Worm (Caenorhabditis elegans): Measurements from ENCODE around the gene oac-15.

Gene oac-15

ce11 chrV:16220020-16220419, 10.3 kb upstream of the oac-15 start:
- TF ChIP-seq zip-5 (tag; optimal IDR thresholded peaks at IDR 0.05) (no peak), elt-4 (tag; optimal IDR thresholded peaks at IDR 0.05) (no peak), ama-1 (optimal IDR thresholded peaks at IDR 0.05) (no peak), npax-4 (tag; optimal IDR thresholded peaks at IDR 0.05) (no peak)

- TF ChIP-seq ceh-14 (tag; optimal IDR thresholded peaks at IDR 0.05) = no peak
- TF ChIP-seq Y22D7AL.16 (tag; optimal IDR thresholded peaks at IDR 0.05) = no peak
- no peak for TF ChIP-seq pax-1 (tag; optimal IDR thresholded peaks at IDR 0.05)
- TF ChIP-seq ceh-22 (tag; optimal IDR thresholded peaks at IDR 0.05) = no peak
- no peak for TF ChIP-seq ceh-45 (GFP tag; IDR thresholded peaks at IDR 0.05)
- TF ChIP-seq ref-2 (tag; optimal IDR thresholded peaks at IDR 0.05) = no peak
- TF ChIP-seq K09A11.1 (tag; optimal IDR thresholded peaks at IDR 0.05; ENCODE audit: insufficient read depth) = no peak
- no peak for TF ChIP-seq dve-1 (tag; optimal IDR thresholded peaks at IDR 0.05)
- no peak for TF ChIP-seq che-1 (tag; optimal IDR thresholded peaks at IDR 0.05)
- no peak for TF ChIP-seq sox-2 (GFP tag; IDR thresholded peaks at IDR 0.05)
- no peak for TF ChIP-seq pha-2 (tag; optimal IDR thresholded peaks at IDR 0.05)
- no peak for TF ChIP-seq pag-3 (tag; optimal IDR thresholded peaks at IDR 0.05; ENCODE audit: borderline replicate concordance)
- TF ChIP-seq ceh-19 (GFP tag; optimal IDR thresholded peaks at IDR 0.05) = no peak
- no peak for TF ChIP-seq unc-42 (tag; optimal IDR thresholded peaks at IDR 0.05)
- TF ChIP-seq tbx-2 (tag; optimal IDR thresholded peaks at IDR 0.05) = no peak
- TF ChIP-seq dmd-4 (tag; optimal IDR thresholded peaks at IDR 0.05; ENCODE audit: borderline replicate concordance) = no peak
- no peak for TF ChIP-seq sox-4 (tag; optimal IDR thresholded peaks at IDR 0.05)
- no peak for TF ChIP-seq elt-4 (tag; optimal IDR thresholded peaks at IDR 0.05)
- TF ChIP-seq ahr-1 (tag; optimal IDR thresholded peaks at IDR 0.05) = no peak
- no peak for TF ChIP-seq fkh-10 (GFP tag; optimal IDR thresholded peaks at IDR 0.05)
Measured at ce11 chrV:16218972-16219757, 9.4 kb upstream of the oac-15 start, which contains the start of gene glc-1. TSS of gene glc-1 (plus strand) at chrV:16219634.

DNA sequence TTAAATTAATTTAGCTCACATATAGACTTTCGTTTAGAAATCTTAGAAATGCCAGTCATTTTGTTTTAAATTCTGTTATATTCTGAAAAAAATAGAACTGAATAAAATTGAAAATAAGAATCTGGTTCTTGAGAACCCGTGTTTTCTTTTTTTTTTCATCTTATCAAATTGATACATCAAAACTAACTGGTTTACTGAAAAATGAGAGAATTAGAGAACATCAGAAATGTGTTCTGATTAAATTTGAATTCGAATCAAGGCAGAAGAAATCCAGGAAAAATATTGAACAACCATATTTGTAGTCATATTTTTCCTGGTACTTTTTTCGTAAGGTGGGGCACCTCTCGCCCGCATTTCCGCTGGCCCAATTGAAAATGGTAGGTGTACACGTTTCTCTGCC, 8.8 kb upstream of the oac-15 start, which contains the start of gene F11A5.15:
TSS of gene F11A5.15 (minus strand) at position 101 of the 400 bp plus-strand sequence.
- TF ChIP-seq npax-4 (tag; optimal IDR thresholded peaks at IDR 0.05) (no peak), madf-2 (tag; optimal IDR thresholded peaks at IDR 0.05) (no peak), ceh-18 (tag; optimal IDR thresholded peaks at IDR 0.05) (no peak), ttx-3 (tag; optimal IDR thresholded peaks at IDR 0.05) (no peak)

ce11 chrV:16214505-16214904, 4.8 kb upstream of the oac-15 start, which contains the start of gene F11A5.9:
TSS of gene F11A5.9 (plus strand) at chrV:16214890.
- TF ChIP-seq ceh-6 (GFP tag; optimal IDR thresholded peaks at IDR 0.05) = no peak
- no peak for TF ChIP-seq ceh-14 (tag; optimal IDR thresholded peaks at IDR 0.05)
- no peak for TF ChIP-seq hlh-8 (tag; optimal IDR thresholded peaks at IDR 0.05)
- TF ChIP-seq ahr-1 (tag; optimal IDR thresholded peaks at IDR 0.05) = no peak
- no peak for TF ChIP-seq T23F11.4 (GFP tag; optimal IDR thresholded peaks at IDR 0.05)
- no peak for TF ChIP-seq che-1 (tag; optimal IDR thresholded peaks at IDR 0.05)
- no peak for TF ChIP-seq sox-4 (tag; optimal IDR thresholded peaks at IDR 0.05)
- no peak for TF ChIP-seq sdc-2 (tag; optimal IDR thresholded peaks at IDR 0.05)
- no peak for TF ChIP-seq ets-4 (tag; optimal IDR thresholded peaks at IDR 0.05)
- no peak for TF ChIP-seq hlh-6 (tag; optimal IDR thresholded peaks at IDR 0.05)
- TF ChIP-seq odd-2 (tag; optimal IDR thresholded peaks at IDR 0.05) = no peak
- TF ChIP-seq ceh-30 (tag; optimal IDR thresholded peaks at IDR 0.05) = no peak
- TF ChIP-seq nhr-232 (tag; optimal IDR thresholded peaks at IDR 0.05) = no peak
- TF ChIP-seq ceh-2 (tag; optimal IDR thresholded peaks at IDR 0.05) = no peak
- TF ChIP-seq hlh-30 (tag; optimal IDR thresholded peaks at IDR 0.05; ENCODE audit: insufficient read depth) = no peak
- no peak for TF ChIP-seq hlh-13 (GFP tag; optimal IDR thresholded peaks at IDR 0.05)
- no peak for TF ChIP-seq pha-4 (tag; optimal IDR thresholded peaks at IDR 0.05)
- TF ChIP-seq ceh-34 (tag; optimal IDR thresholded peaks at IDR 0.05) = no peak

Data from whole organism, late embryonic.